Fruit fly (Drosophila melanogaster) whole organism, prepupa: ENCODE results near the gene CG31926.
A peak's percentile ranks its signal among the peaks of the same experiment; 100 is the strongest.

Source experiments
- Blimp-1 ChIP-seq: fragments of 200-800 bp; sonication (Bioruptor generic); optimal IDR thresholded peaks from 3 replicates; lab custom pipeline; 2017; ENCODE audit warnings: missing biosample characterization, missing genetic modification characterization, mild to moderate bottlenecking, moderate library complexity, missing genetic modification reagents
- CG10631 ChIP-seq: fragments of 200-800 bp; sonication (Bioruptor generic); optimal IDR thresholded peaks from 2 replicates; lab custom pipeline; 2016; ENCODE audit warnings: missing biosample characterization, missing genetic modification characterization
- CG10669 ChIP-seq: fragments of 200-800 bp; sonication (Bioruptor generic); optimal IDR thresholded peaks from 3 replicates; lab custom pipeline; 2018; ENCODE audit warnings: missing biosample characterization, mild to moderate bottlenecking, missing genetic modification characterization, moderate library complexity
- CG11762 ChIP-seq: fragments of 200-800 bp; sonication (Bioruptor generic); optimal IDR thresholded peaks from 3 replicates; lab custom pipeline; 2016; ENCODE audit warnings: missing biosample characterization, missing genetic modification characterization; ENCODE audit not compliant: insufficient read depth
- CG11902 ChIP-seq: fragments of 200-800 bp; sonication (Bioruptor generic); optimal IDR thresholded peaks from 3 replicates; lab custom pipeline; 2016; ENCODE audit warnings: missing biosample characterization, missing genetic modification characterization
- CG15336 ChIP-seq: fragments of 200-800 bp; sonication (Bioruptor generic); IDR thresholded peaks from 2 replicates; pipeline ENCODE4 v1.3.6; 2022; ENCODE audit warnings: missing biosample characterization, missing genetic modification characterization
- CG1621 ChIP-seq: fragments of 200-800 bp; sonication (Bioruptor generic); optimal IDR thresholded peaks from 3 replicates; lab custom pipeline; 2018; ENCODE audit warnings: missing biosample characterization, mild to moderate bottlenecking, missing genetic modification characterization
- CG3032 ChIP-seq: fragments of 200-800 bp; optimal IDR thresholded peaks from 2 replicates; lab custom pipeline; 2019; ENCODE audit warnings: missing biosample characterization, mild to moderate bottlenecking, missing genetic modification characterization, moderate library complexity
- CG31627 ChIP-seq: fragments of 200-800 bp; sonication (Bioruptor generic); optimal IDR thresholded peaks from 3 replicates; lab custom pipeline; 2016; ENCODE audit warnings: missing biosample characterization, missing genetic modification characterization
- CG32006 ChIP-seq: fragments of 200-800 bp; sonication (Bioruptor generic); optimal IDR thresholded peaks from 3 replicates; lab custom pipeline; 2017; ENCODE audit warnings: missing biosample characterization, mild to moderate bottlenecking, missing genetic modification characterization
- CG34406 ChIP-seq: fragments of 200-800 bp; sonication (Bioruptor generic); optimal IDR thresholded peaks from 3 replicates; lab custom pipeline; 2016; ENCODE audit warnings: missing biosample characterization, missing genetic modification characterization
- CG3919 ChIP-seq: fragments of 200-800 bp; sonication (Bioruptor generic); optimal IDR thresholded peaks from 3 replicates; lab custom pipeline; 2016; ENCODE audit warnings: missing biosample characterization, missing genetic modification characterization
- CG4318 ChIP-seq: fragments of 200-800 bp; sonication (Bioruptor generic); optimal IDR thresholded peaks from 3 replicates; lab custom pipeline; 2017; ENCODE audit warnings: missing biosample characterization, mild to moderate bottlenecking, missing genetic modification characterization
- CG6163 ChIP-seq: fragments of 200-800 bp; sonication (Bioruptor generic); IDR thresholded peaks from 3 replicates; pipeline ENCODE4 v1.3.6; 2022; ENCODE audit warnings: missing biosample characterization, missing genetic modification characterization
- CG6276 ChIP-seq: fragments of 200-800 bp; sonication (Bioruptor generic); optimal IDR thresholded peaks from 2 replicates; lab custom pipeline; 2017; ENCODE audit warnings: missing biosample characterization, mild to moderate bottlenecking, missing genetic modification characterization
- CG6808 ChIP-seq: fragments of 200-800 bp; sonication (Bioruptor generic); optimal IDR thresholded peaks from 3 replicates; lab custom pipeline; 2017; ENCODE audit warnings: missing biosample characterization, missing genetic modification characterization, mild to moderate bottlenecking, moderate library complexity, missing genetic modification reagents
- CG7368 ChIP-seq: fragments of 200-800 bp; sonication (Bioruptor generic); optimal IDR thresholded peaks from 3 replicates; lab custom pipeline; 2016; ENCODE audit warnings: missing biosample characterization, missing genetic modification characterization
- CG8119 ChIP-seq: fragments of 200-800 bp; sonication (Bioruptor generic); IDR thresholded peaks from 3 replicates; pipeline ENCODE4 v1.3.6; 2022; ENCODE audit warnings: missing biosample characterization, missing genetic modification characterization
- CG8319 ChIP-seq: fragments of 200-800 bp; sonication (Bioruptor generic); optimal IDR thresholded peaks from 3 replicates; lab custom pipeline; 2016; ENCODE audit warnings: missing biosample characterization, missing genetic modification characterization
- CG8632 ChIP-seq: fragments of 200-800 bp; sonication (Bioruptor generic); optimal IDR thresholded peaks from 3 replicates; lab custom pipeline; 2016; ENCODE audit warnings: missing biosample characterization, missing genetic modification characterization
- CG9139 ChIP-seq: fragments of 200-800 bp; sonication (Bioruptor generic); optimal IDR thresholded peaks from 3 replicates; lab custom pipeline; 2017; ENCODE audit warnings: missing biosample characterization, mild to moderate bottlenecking, missing genetic modification characterization
- Eip78C ChIP-seq: fragments of 200-800 bp; sonication (Bioruptor generic); peaks from one replicate; lab custom pipeline; 2016; ENCODE audit warnings: missing biosample characterization, missing genetic modification characterization
- Eip93F ChIP-seq: fragments of 200-800 bp; sonication (Bioruptor generic); optimal IDR thresholded peaks from 2 replicates; lab custom pipeline; 2016; ENCODE audit warnings: missing biosample characterization, mild to moderate bottlenecking, missing genetic modification characterization
- Ets21C ChIP-seq: fragments of 200-800 bp; sonication (Bioruptor generic); optimal IDR thresholded peaks from 3 replicates; lab custom pipeline; 2016; ENCODE audit warnings: missing biosample characterization, missing genetic modification characterization
- Gug ChIP-seq: fragments of 200-800 bp; sonication (Bioruptor generic); IDR thresholded peaks from 2 replicates; pipeline ENCODE4 v1.3.6; 2022; ENCODE audit warnings: missing biosample characterization, missing genetic modification characterization
- Hr38 ChIP-seq: sonication (Bioruptor generic); optimal IDR thresholded peaks from 2 replicates; lab custom pipeline; 2016; ENCODE audit warnings: missing biosample characterization, missing genetic modification characterization
- Hr39 ChIP-seq: fragments of 200-800 bp; sonication (Bioruptor generic); optimal IDR thresholded peaks from 2 replicates; lab custom pipeline; 2016; ENCODE audit warnings: missing biosample characterization, missing genetic modification characterization
- Hr4 ChIP-seq: fragments of 200-800 bp; sonication (Bioruptor generic); optimal IDR thresholded peaks from 3 replicates; lab custom pipeline; 2016; ENCODE audit warnings: missing biosample characterization, missing genetic modification characterization
- Lpt ChIP-seq: fragments of 200-800 bp; sonication (Bioruptor generic); optimal IDR thresholded peaks from 3 replicates; lab custom pipeline; 2016; ENCODE audit warnings: missing biosample characterization, missing genetic modification characterization
- Met ChIP-seq: fragments of 200-800 bp; sonication (Bioruptor generic); optimal IDR thresholded peaks from 3 replicates; lab custom pipeline; 2016; ENCODE audit warnings: missing biosample characterization, missing genetic modification characterization
- Smox ChIP-seq: fragments of 200-800 bp; sonication (Bioruptor generic); optimal IDR thresholded peaks from 3 replicates; lab custom pipeline; 2016; ENCODE audit warnings: missing biosample characterization, missing genetic modification characterization
- Sox102F ChIP-seq: fragments of 200-800 bp; sonication (Bioruptor generic); optimal IDR thresholded peaks from 2 replicates; lab custom pipeline; 2016; ENCODE audit warnings: missing biosample characterization, mild to moderate bottlenecking, missing genetic modification characterization
- Sox14 ChIP-seq: fragments of 200-800 bp; sonication (Bioruptor generic); optimal IDR thresholded peaks from 3 replicates; lab custom pipeline; 2016; ENCODE audit warnings: missing biosample characterization, missing genetic modification characterization
- Sox15 ChIP-seq: fragments of 200-800 bp; sonication (Bioruptor generic); optimal IDR thresholded peaks from 3 replicates; lab custom pipeline; 2016; ENCODE audit warnings: missing biosample characterization, missing genetic modification characterization
- achi ChIP-seq: fragments of 200-800 bp; sonication (Bioruptor generic); optimal IDR thresholded peaks from 3 replicates; lab custom pipeline; 2016; ENCODE audit warnings: missing biosample characterization, missing genetic modification characterization
- acj6 ChIP-seq: fragments of 200-800 bp; sonication (Bioruptor generic); optimal IDR thresholded peaks from 3 replicates; lab custom pipeline; 2016; ENCODE audit warnings: missing biosample characterization, missing genetic modification characterization
- cyc ChIP-seq: fragments of 200-800 bp; sonication (Bioruptor generic); optimal IDR thresholded peaks from 3 replicates; lab custom pipeline; 2016; ENCODE audit warnings: missing biosample characterization, missing genetic modification characterization
- dac ChIP-seq: fragments of 200-800 bp; sonication (Bioruptor generic); optimal IDR thresholded peaks from 2 replicates; lab custom pipeline; 2017; ENCODE audit warnings: missing biosample characterization, mild to moderate bottlenecking, missing genetic modification characterization
- dsx ChIP-seq: fragments of 200-800 bp; optimal IDR thresholded peaks from 3 replicates; lab custom pipeline; 2019; ENCODE audit warnings: missing biosample characterization, mild to moderate bottlenecking, missing genetic modification characterization, moderate library complexity; ENCODE audit not compliant: poor library complexity, severe bottlenecking
- eg ChIP-seq: fragments of 200-800 bp; sonication (Bioruptor generic); IDR thresholded peaks from 3 replicates; pipeline ENCODE4 v1.3.6; 2022; ENCODE audit warnings: missing biosample characterization, missing genetic modification characterization
- esn ChIP-seq: fragments of 200-800 bp; sonication (Bioruptor generic); optimal IDR thresholded peaks from 2 replicates; lab custom pipeline; 2016; ENCODE audit warnings: missing biosample characterization, mild to moderate bottlenecking, missing genetic modification characterization, moderate library complexity
- fd59A ChIP-seq: fragments of 200-800 bp; sonication (Bioruptor generic); optimal IDR thresholded peaks from 2 replicates; lab custom pipeline; 2017; ENCODE audit warnings: missing biosample characterization, mild to moderate bottlenecking, missing genetic modification characterization, missing genetic modification reagents
- fd85E ChIP-seq: fragments of 200-800 bp; sonication (Bioruptor generic); optimal IDR thresholded peaks from 3 replicates; lab custom pipeline; 2016; ENCODE audit warnings: missing biosample characterization, missing genetic modification characterization
- fkh ChIP-seq: fragments of 200-800 bp; sonication (Bioruptor generic); optimal IDR thresholded peaks from 3 replicates; lab custom pipeline; 2017; ENCODE audit warnings: missing biosample characterization, mild to moderate bottlenecking, missing genetic modification characterization, moderate library complexity
- lz ChIP-seq: fragments of 200-800 bp; sonication (Bioruptor generic); optimal IDR thresholded peaks from 3 replicates; lab custom pipeline; 2016; ENCODE audit warnings: missing biosample characterization, missing genetic modification characterization
- net ChIP-seq: fragments of 200-800 bp; sonication (Bioruptor generic); optimal IDR thresholded peaks from 3 replicates; lab custom pipeline; 2016; ENCODE audit warnings: missing biosample characterization, missing genetic modification characterization
- pdm3 ChIP-seq: fragments of 200-800 bp; sonication (Bioruptor generic); optimal IDR thresholded peaks from 3 replicates; lab custom pipeline; 2016; ENCODE audit warnings: missing biosample characterization, missing genetic modification characterization
- salr ChIP-seq, 2 experiments: fragments of 200-800 bp; sonication (Bioruptor generic); optimal IDR thresholded peaks; 3 replicates each; lab custom pipeline; 2016 to 2018; ENCODE audit warnings: missing biosample characterization in 2 of 2, missing genetic modification characterization in 2 of 2, mild to moderate bottlenecking in 1 of 2
- spab ChIP-seq: fragments of 200-800 bp; sonication (Bioruptor generic); optimal IDR thresholded peaks from 2 replicates; lab custom pipeline; 2017; ENCODE audit warnings: missing biosample characterization, mild to moderate bottlenecking, missing genetic modification characterization, missing genetic modification reagents
- ss ChIP-seq, 2 experiments: fragments of 200-800 bp; sonication (Bioruptor generic); optimal IDR thresholded peaks; 2 replicates in 1 of 2; 3 replicates in 1 of 2; lab custom pipeline; 2017 to 2018; ENCODE audit warnings: mild to moderate bottlenecking in 2 of 2, missing biosample characterization in 2 of 2, missing genetic modification characterization in 2 of 2, moderate library complexity in 1 of 2
- svp ChIP-seq: fragments of 200-800 bp; sonication (Bioruptor generic); peaks from one replicate; lab custom pipeline; 2016; ENCODE audit warnings: missing biosample characterization, missing genetic modification characterization
- topi ChIP-seq: fragments of 200-800 bp; sonication (Bioruptor generic); optimal IDR thresholded peaks from 3 replicates; lab custom pipeline; 2016; ENCODE audit warnings: missing biosample characterization, missing genetic modification characterization
- vri ChIP-seq: fragments of 200-800 bp; sonication (Bioruptor generic); optimal IDR thresholded peaks from 3 replicates; lab custom pipeline; 2016; ENCODE audit warnings: missing biosample characterization, mild to moderate bottlenecking, missing genetic modification characterization

Gene CG31926

dm6 chr2L:1535231-1535630 is 40.0 kb downstream of the CG31926 start:
- TF ChIP-seq topi, result no peak
- TF ChIP-seq CG3032 (tag; lab: Kevin White, UChicago), result no peak
- 0 out of 2 replicates have a peak, but pooled peaks have one; percentile 8 for TF ChIP-seq Gug (GFP tag; lab: Robert Waterston, UW)
- TF ChIP-seq spab (GFP tag; lab: Kevin White, UChicago), result no peak
- TF ChIP-seq Met (GFP tag; lab: Kevin White, UChicago), result no peak
- no peak for TF ChIP-seq CG31627 (GFP tag; lab: Kevin White, UChicago)
- no peak for TF ChIP-seq svp
- TF ChIP-seq eg (GFP tag; lab: Robert Waterston, UW), result peak; percentile 77
- TF ChIP-seq CG11902, result no peak
- no peak for TF ChIP-seq CG10669 (GFP tag; lab: Kevin White, UChicago)
- no peak for TF ChIP-seq CG10631 (GFP tag; lab: Kevin White, UChicago)
- peak; percentile 62 for TF ChIP-seq CG6276
- no peak for TF ChIP-seq Blimp-1 (GFP tag; lab: Kevin White, UChicago)
- no peak for TF ChIP-seq CG34406 (GFP tag; lab: Kevin White, UChicago)
- 0 out of 3 replicates have a peak, but pooled peaks have one; percentile 16 for TF ChIP-seq CG8119 (GFP tag; lab: Robert Waterston, UW)
- TF ChIP-seq Smox (GFP tag; lab: Kevin White, UChicago), result no peak
- no peak for TF ChIP-seq pdm3 (GFP tag; lab: Kevin White, UChicago)
- TF ChIP-seq CG8632 (GFP tag; lab: Kevin White, UChicago), result no peak
- no peak for TF ChIP-seq Hr38 (GFP tag; lab: Kevin White, UChicago)
- no peak for TF ChIP-seq CG3919 (GFP tag; lab: Kevin White, UChicago)
- no peak for TF ChIP-seq cyc (GFP tag; lab: Kevin White, UChicago)
- no peak for TF ChIP-seq CG4318
- TF ChIP-seq ss (GFP tag; optimal IDR thresholded peaks at IDR 0.05; lab: Kevin White, UChicago), result no peak
- no peak for TF ChIP-seq acj6 (GFP tag; lab: Kevin White, UChicago)
- TF ChIP-seq CG7368 (GFP tag; lab: Kevin White, UChicago), result no peak
- TF ChIP-seq Eip93F, result no peak
- TF ChIP-seq CG32006, result peak; percentile 34
- TF ChIP-seq vri, result no peak
- no peak for TF ChIP-seq net (GFP tag; lab: Kevin White, UChicago)
- TF ChIP-seq Hr39 (GFP tag; lab: Kevin White, UChicago), result no peak
- no peak for TF ChIP-seq lz (GFP tag; lab: Kevin White, UChicago)
- 0 out of 3 replicates have a peak, but pooled peaks have one; percentile 14 for TF ChIP-seq CG6163
- no peak for TF ChIP-seq CG11762
- no peak for TF ChIP-seq CG1621 (tag; lab: Kevin White, UChicago)
- TF ChIP-seq Sox15, result no peak
- TF ChIP-seq Sox14, result no peak
- no peak for TF ChIP-seq achi (GFP tag; lab: Kevin White, UChicago)
- no peak for TF ChIP-seq fd85E (GFP tag; lab: Kevin White, UChicago)
- no peak for TF ChIP-seq fd59A (GFP tag; lab: Kevin White, UChicago)
- TF ChIP-seq CG8319, result no peak
- TF ChIP-seq dsx (GFP tag; lab: Kevin White, UChicago), result no peak
- TF ChIP-seq Hr4, result peak; percentile 10
- TF ChIP-seq CG15336 (GFP tag; lab: Robert Waterston, UW), result no peak
- no peak for TF ChIP-seq fkh (GFP tag; lab: Kevin White, UChicago)
- TF ChIP-seq CG6808 (GFP tag; lab: Kevin White, UChicago), result no peak
- no peak for TF ChIP-seq Sox102F (GFP tag; lab: Kevin White, UChicago)
- TF ChIP-seq Eip78C (GFP tag; lab: Kevin White, UChicago), result peak; percentile 18
- TF ChIP-seq CG9139 (GFP tag; lab: Kevin White, UChicago), result no peak
- TF ChIP-seq dac, result no peak
- no peak for TF ChIP-seq esn (GFP tag; lab: Kevin White, UChicago)
- no peak for TF ChIP-seq Ets21C (GFP tag; lab: Kevin White, UChicago)
- TF ChIP-seq Lpt (GFP tag; lab: Kevin White, UChicago), result no peak
- TF ChIP-seq salr (GFP tag; optimal IDR thresholded peaks at IDR 0.05; lab: Kevin White, UChicago), result no peak
